Worm (Caenorhabditis elegans): Measurements from ENCODE around the gene magu-4.

Gene magu-4

DNA sequence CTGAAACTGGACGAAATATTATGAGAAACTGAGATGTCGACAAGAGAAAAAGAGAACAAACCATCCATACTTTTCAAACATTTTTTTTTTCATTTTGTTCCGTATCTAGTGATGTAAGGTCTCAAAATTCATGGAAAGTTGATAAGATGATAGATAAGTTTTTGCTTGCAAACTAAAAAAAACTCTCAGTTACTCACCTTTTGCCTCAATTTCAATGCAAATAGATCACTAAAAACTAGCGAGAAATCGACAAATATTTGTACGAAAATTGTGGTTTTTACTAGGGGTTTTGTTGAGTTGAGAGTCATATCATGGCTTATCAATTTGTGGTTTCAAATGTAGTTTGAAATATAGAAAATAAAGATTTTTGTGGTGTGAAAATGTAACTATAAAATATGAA, 51.2 kb downstream of the magu-4 start:
- TF ChIP-seq zag-1 (tag; optimal IDR thresholded peaks at IDR 0.05) (no peak), elt-2 (tag; optimal IDR thresholded peaks at IDR 0.05) (peak; percentile 45), ceh-16 (tag; optimal IDR thresholded peaks at IDR 0.05) (no peak), skn-1 (tag; optimal IDR thresholded peaks at IDR 0.05) (no peak), sea-2 (GFP tag; optimal IDR thresholded peaks at IDR 0.05) (no peak), aly-2 (tag; optimal IDR thresholded peaks at IDR 0.05) (no peak), pha-4 (tag; optimal IDR thresholded peaks at IDR 0.05) (peak; percentile 28), pqm-1 (tag; optimal IDR thresholded peaks at IDR 0.05) (peak; percentile 3)

DNA sequence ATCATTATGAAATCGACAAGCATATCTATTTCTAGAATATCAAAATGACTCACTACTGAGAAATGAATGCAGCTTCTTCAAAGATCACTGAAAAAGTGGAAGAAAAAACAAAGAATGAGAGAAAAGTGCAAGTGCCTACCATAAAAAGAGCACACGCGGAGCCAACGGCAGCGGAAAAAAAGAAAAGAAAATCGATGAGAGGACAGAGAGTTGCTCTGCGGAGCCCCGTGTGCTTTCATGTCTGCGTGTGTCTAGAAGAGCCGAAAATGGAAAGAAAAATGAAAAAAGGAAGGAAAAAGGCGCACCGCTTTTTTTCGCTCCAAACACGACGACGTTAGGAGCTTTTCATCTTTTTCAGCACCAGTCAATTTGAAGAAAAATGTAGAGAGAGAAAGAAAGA, 53.2 kb downstream of the magu-4 start, which contains the start of gene ipla-7:
TSS of gene ipla-7 (minus strand) at position 122 of the 400 bp plus-strand sequence.
- TF ChIP-seq nfya-1 (tag; optimal IDR thresholded peaks at IDR 0.05; ENCODE audit: insufficient read depth) (peak; percentile 67), elt-2 (tag; optimal IDR thresholded peaks at IDR 0.05) (peak; percentile 14), lin-39 (tag; optimal IDR thresholded peaks at IDR 0.05) (peak; percentile 4), ceh-16 (tag; optimal IDR thresholded peaks at IDR 0.05) (no peak), nhr-25 (tag; optimal IDR thresholded peaks at IDR 0.05) (no peak), egl-5 (tag; optimal IDR thresholded peaks at IDR 0.05) (no peak), hmg-11 (tag; optimal IDR thresholded peaks at IDR 0.05) (peak; percentile 73), fkh-10 (GFP tag; optimal IDR thresholded peaks at IDR 0.05) (peak; percentile 73), ama-1 (optimal IDR thresholded peaks at IDR 0.05) (no peak), nhr-12 (tag; optimal IDR thresholded peaks at IDR 0.05) (no peak), ztf-4 (tag; optimal IDR thresholded peaks at IDR 0.05) (no peak), pqm-1 (tag; optimal IDR thresholded peaks at IDR 0.05) (peak; percentile 30), elt-3 (tag; optimal IDR thresholded peaks at IDR 0.05) (no peak), lin-15B (tag; optimal IDR thresholded peaks at IDR 0.05) (peak; percentile 12), nhr-23 (tag; optimal IDR thresholded peaks at IDR 0.05) (no peak), nhr-43 (tag; optimal IDR thresholded peaks at IDR 0.05; ENCODE audit: poor library complexity, severe bottlenecking) (no peak), snpc-4 (tag; optimal IDR thresholded peaks at IDR 0.05) (no peak)
